Worm (Caenorhabditis elegans): ENCODE results near the gene aps-1.
A peak's percentile ranks its signal among the peaks of the same experiment; 100 is the strongest.

Gene aps-1

DNA sequence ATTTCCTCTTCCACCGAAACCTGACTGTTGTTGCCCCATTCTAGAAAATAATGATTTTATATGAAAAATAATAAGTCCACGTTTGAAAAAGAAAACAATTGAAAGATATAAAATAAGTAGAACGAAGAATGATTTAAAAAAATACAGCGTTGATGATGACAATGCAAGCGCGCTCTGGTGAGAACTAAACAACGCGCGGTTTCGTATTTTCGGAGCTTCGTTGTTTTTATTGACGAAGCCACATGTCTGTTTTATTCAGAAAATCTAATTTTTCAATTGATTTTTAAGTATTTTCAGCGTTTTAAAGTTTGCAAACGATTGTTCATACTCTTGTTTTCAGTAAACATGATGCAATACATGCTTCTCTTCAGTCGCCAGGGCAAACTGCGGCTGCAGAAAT, at the start of gene aps-1, which contains the start of gene rpt-2:
Gene aps-1, plus strand, starts transcription at position 341 of the 400 bp plus-strand sequence.
Gene rpt-2, minus strand, starts transcription at position 40 of the 400 bp plus-strand sequence.
- TF ChIP-seq W03F9.2 (tag; optimal IDR thresholded peaks at IDR 0.05) (peak; percentile 90), him-1 (tag; optimal IDR thresholded peaks at IDR 0.05) (no peak), dao-5 (tag; optimal IDR thresholded peaks at IDR 0.05) (no peak)

- TF ChIP-seq him-1 (tag; optimal IDR thresholded peaks at IDR 0.05) (no peak), dao-5 (tag; optimal IDR thresholded peaks at IDR 0.05) (no peak), W03F9.2 (tag; optimal IDR thresholded peaks at IDR 0.05) (no peak)
These were observed 45.2 kb upstream of the aps-1 start for ce11 chrV:5972582-5972981.

DNA sequence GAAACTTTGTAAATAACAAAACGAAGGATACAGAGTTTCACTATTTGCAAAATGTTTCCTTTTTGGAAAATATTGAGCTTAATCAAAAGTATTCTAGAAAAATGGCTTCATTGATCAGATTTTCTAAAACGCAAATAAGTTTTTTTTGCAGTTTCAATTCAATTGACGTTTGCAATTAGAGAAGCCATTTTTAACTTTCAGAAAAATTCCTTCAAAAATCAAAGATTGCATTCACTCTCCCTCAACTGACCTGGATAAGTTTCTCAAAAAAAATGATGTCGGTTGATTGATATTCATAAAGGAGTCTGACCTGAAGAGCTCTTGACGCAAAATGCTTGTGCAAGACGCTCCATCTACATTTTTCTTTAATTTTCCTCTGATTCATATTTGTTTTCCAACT, 44.1 kb upstream of the aps-1 start:
- TF ChIP-seq W03F9.2 (tag; optimal IDR thresholded peaks at IDR 0.05) (no peak), dao-5 (tag; optimal IDR thresholded peaks at IDR 0.05) (no peak), him-1 (tag; optimal IDR thresholded peaks at IDR 0.05) (no peak)

DNA sequence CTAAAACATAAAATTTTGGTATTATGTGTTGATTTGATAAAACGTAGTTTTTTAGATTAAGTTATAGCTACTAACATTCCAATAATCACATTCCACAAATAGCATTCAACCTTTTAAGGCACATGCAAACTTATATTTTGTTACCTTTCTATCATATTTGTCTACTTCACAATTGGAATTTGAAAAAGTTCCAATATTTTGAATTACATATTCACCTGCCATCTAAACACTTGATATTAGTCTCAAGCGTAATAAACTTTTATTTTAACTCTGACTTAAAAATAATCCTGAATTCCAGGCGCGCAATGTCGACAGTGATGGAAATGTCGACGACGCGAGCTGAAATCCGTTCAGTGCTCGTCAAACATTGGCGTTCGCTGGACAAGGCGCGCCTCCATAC, 42.0 kb upstream of the aps-1 start, which contains the start of gene acy-2:
Gene acy-2, plus strand, starts transcription at position 301 of the 400 bp plus-strand sequence.
- TF ChIP-seq him-1 (tag; optimal IDR thresholded peaks at IDR 0.05): no peak
- TF ChIP-seq W03F9.2 (tag; optimal IDR thresholded peaks at IDR 0.05): no peak
- TF ChIP-seq dao-5 (tag; optimal IDR thresholded peaks at IDR 0.05): no peak

DNA sequence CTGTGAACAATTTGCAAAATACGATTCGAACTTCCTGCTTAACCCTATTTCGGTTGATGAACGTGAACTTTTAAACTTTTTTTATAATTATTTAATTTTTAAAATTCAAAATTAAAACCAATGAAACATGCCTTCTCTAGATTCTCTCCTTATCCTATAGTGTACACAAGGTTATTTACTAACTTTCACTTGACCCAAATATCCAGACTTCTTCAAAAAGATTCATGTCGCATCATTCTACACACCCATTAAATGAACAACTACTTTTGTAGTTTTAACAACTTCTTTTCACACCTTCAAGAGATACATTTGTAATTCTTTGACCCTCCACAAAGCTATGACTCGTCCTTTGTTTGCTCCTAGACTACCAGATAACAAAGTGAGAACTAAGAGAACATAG, 35.0 kb upstream of the aps-1 start:
- TF ChIP-seq him-1 (tag; optimal IDR thresholded peaks at IDR 0.05) (no peak), dao-5 (tag; optimal IDR thresholded peaks at IDR 0.05) (no peak), W03F9.2 (tag; optimal IDR thresholded peaks at IDR 0.05) (no peak)

ce11 chrV:5983380-5983779, 34.4 kb upstream of the aps-1 start, which contains the start of gene dhs-16:
Gene dhs-16 (plus strand): TSS chrV:5983745.
- no peak for TF ChIP-seq dao-5 (tag; optimal IDR thresholded peaks at IDR 0.05)
- no peak for TF ChIP-seq him-1 (tag; optimal IDR thresholded peaks at IDR 0.05)
- TF ChIP-seq W03F9.2 (tag; optimal IDR thresholded peaks at IDR 0.05): no peak

DNA sequence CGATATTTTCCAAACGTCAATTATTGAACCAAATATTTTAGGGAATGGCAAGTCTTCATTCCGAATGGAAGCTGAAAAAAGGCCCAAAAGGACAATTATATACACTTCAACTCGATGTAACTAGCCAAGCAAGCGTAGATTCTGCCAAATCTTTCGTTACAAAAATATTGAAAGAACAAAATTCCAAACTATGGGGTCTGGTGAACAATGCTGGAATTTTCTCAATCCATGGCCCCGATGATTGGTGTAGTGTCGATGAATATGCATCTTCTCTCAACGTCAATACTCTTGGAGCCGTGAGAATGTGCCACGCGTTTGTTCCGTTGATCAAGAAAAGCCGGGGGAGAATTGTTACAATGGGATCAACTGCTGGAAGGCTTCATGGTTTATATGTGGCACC, 33.5 kb upstream of the aps-1 start:
- no peak for TF ChIP-seq W03F9.2 (tag; optimal IDR thresholded peaks at IDR 0.05)
- TF ChIP-seq dao-5 (tag; optimal IDR thresholded peaks at IDR 0.05): no peak
- TF ChIP-seq him-1 (tag; optimal IDR thresholded peaks at IDR 0.05): no peak

DNA sequence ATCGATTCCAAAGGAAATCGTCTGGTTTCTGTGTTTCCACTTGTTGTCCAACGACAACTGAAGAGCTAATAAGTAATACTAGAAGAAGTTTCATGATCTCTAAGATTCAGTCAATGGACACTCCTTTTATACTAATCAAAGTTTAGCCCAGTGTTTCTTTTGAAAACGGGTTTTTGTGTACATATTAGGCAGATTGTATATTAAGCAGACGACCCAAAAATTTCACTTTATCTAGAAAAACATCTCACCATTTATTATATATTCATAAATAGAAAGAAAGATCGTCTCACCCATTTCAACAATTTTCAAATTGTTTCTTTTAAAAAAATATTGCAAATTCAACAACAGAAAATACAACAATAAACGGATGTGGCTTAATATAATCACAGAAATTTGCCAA, 31.0 kb upstream of the aps-1 start, which contains the start of gene C10F3.7:
Gene C10F3.7, minus strand, starts transcription at position 101 of the 400 bp plus-strand sequence.
- TF ChIP-seq W03F9.2 (tag; optimal IDR thresholded peaks at IDR 0.05) (no peak), him-1 (tag; optimal IDR thresholded peaks at IDR 0.05) (no peak), dao-5 (tag; optimal IDR thresholded peaks at IDR 0.05) (no peak)

DNA sequence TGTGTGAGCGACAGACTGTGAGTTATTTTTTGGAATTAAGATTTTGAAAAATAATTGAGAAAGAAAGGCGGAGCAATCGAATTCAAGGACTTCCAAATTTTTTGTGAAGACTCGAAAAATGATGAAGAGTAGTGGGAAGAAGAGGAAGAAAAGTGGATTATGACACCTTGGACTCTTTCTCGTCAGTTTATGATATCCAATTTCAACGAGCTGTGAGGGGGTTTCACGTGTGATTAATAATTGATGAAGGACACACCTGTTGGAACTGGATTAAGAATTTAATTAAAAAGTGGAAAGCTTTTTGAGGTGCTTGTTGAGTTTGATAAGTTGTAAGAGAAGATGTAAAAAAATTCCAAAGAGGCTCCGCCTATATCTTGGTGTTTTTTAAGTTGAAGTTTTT, 27.4 kb upstream of the aps-1 start, which contains the start of gene fut-8:
Gene fut-8, minus strand, starts transcription at position 101 of the 400 bp plus-strand sequence.
- no peak for TF ChIP-seq him-1 (tag; optimal IDR thresholded peaks at IDR 0.05)
- TF ChIP-seq dao-5 (tag; optimal IDR thresholded peaks at IDR 0.05): no peak
- no peak for TF ChIP-seq W03F9.2 (tag; optimal IDR thresholded peaks at IDR 0.05)

DNA sequence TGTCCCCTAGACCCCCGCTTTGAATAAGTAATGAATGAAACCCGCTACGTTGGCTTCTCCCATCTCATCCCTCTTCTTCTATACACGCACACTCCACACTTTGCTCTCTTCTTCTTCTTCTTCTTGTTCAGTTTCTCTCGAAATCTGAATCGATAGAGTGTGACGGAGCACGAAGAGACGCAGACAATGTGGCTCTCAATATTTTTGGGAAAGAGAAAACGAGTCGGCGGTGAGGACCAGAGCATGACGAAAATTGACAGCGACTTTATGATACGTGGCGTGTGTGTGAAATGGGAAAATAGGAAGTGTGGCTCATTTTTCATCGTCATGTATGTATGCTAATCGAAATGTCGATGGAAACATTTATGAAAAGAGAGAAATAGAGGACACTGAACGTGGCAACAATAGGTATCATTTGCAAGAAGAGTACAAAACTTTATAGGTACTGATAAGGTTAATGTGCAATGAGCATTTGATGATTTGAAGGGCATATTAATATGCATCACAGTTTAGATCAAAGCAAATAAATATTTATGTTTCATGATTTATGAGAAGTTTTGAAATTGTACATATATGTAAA, 26.2 kb upstream of the aps-1 start:
- TF ChIP-seq W03F9.2 (tag; optimal IDR thresholded peaks at IDR 0.05) (no peak), him-1 (tag; optimal IDR thresholded peaks at IDR 0.05) (peak; percentile 48), dao-5 (tag; optimal IDR thresholded peaks at IDR 0.05) (no peak)

DNA sequence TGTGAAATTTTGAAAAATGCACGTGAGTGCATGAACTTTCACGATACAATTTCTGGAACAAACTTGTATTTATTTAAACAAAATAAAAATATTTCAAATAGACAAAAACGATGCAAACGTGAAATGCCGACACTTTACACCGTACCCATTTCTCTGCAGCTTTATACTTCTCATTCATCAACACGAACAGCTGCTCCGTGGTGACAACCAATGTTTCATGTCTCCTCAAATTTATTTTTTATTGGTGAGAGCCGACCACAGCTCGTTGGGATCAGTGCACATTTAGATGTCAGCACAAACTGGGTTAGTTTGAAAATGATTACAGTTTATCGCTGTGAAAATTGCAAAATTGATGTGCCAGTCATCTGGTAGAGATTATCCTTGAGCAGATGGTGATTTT, 22.2 kb upstream of the aps-1 start:
- TF ChIP-seq dao-5 (tag; optimal IDR thresholded peaks at IDR 0.05): no peak
- TF ChIP-seq W03F9.2 (tag; optimal IDR thresholded peaks at IDR 0.05): no peak
- no peak for TF ChIP-seq him-1 (tag; optimal IDR thresholded peaks at IDR 0.05)

- TF ChIP-seq dao-5 (tag; optimal IDR thresholded peaks at IDR 0.05) (no peak), him-1 (tag; optimal IDR thresholded peaks at IDR 0.05) (no peak), W03F9.2 (tag; optimal IDR thresholded peaks at IDR 0.05) (no peak)
These were observed 21.7 kb upstream of the aps-1 start, which contains the start of gene cpg-4 for ce11 chrV:5996114-5996513. Gene cpg-4 (plus strand): TSS chrV:5996416.

DNA sequence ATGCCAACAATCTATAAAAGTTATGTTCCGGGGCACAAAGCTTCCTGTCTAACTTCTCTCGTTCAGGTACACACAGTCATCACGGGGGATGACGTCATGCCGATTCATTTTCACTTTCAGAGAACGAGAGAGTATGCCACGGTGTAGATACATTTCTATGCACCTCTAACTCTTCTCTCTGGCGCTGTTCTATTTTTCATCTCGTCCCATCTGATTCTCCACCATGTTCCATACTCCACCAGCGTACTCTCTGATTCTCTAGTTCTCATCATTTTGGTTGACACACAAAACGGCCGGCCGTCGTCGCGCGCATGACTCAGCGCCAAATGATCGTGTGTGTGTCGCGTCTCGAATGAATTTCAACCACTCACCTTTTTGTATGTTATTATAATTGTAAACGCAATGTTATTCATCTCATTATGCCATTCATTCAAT, 17.4 kb upstream of the aps-1 start:
- TF ChIP-seq W03F9.2 (tag; optimal IDR thresholded peaks at IDR 0.05): peak; percentile 72
- TF ChIP-seq dao-5 (tag; optimal IDR thresholded peaks at IDR 0.05): no peak
- TF ChIP-seq him-1 (tag; optimal IDR thresholded peaks at IDR 0.05): peak; percentile 51

ce11 chrV:6003301-6003700, 14.5 kb upstream of the aps-1 start, which contains the start of gene fos-1:
Gene fos-1 (plus strand): TSS chrV:6003601.
- TF ChIP-seq W03F9.2 (tag; optimal IDR thresholded peaks at IDR 0.05) (no peak), him-1 (tag; optimal IDR thresholded peaks at IDR 0.05) (no peak), dao-5 (tag; optimal IDR thresholded peaks at IDR 0.05) (no peak)

ce11 chrV:6007927-6008326, 9.8 kb upstream of the aps-1 start:
- TF ChIP-seq W03F9.2 (tag; optimal IDR thresholded peaks at IDR 0.05) (no peak), dao-5 (tag; optimal IDR thresholded peaks at IDR 0.05) (no peak), him-1 (tag; optimal IDR thresholded peaks at IDR 0.05) (no peak)
